Worm (Caenorhabditis elegans): Measurements from ENCODE around the gene T13C2.2.

Gene T13C2.2

DNA sequence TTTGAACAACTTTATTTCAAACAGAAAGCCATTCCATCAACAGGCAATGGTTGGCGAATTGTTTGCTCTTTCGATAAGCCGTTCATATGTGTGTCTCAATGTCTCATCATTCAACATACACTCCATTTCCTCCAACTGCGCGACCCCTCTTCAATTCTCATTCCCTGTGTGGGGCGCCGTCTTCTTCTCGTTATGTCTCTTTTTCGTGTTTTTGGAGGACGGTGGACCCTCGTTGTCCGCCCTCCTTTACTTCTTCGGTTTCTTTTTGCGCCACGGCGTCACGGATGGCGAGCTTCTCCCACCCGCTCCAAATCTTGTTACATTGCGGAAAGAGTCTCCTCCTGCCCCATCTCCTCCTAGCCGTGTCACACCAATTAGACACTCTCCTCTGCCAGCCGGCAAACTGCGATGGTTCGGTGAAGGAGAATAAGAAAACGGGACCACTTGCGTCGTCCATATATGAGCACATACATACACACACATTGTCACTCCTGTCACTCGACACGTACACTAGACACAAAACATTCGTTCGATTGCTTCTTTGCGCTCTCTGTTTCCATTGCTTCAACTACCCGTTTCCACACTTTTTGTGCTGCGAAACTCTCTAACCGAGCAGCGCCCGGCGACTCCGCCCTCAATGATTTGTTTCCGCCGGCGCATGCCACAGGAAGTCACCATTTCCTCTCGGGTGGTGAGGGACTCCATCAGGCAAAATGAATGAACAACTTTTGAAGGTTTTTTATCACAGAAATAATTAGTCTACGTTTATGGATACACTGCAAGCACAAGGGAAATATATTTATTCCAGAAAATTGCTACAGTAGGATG lies 36.3 kb downstream of the T13C2.2 start:
- peak; percentile 3 for TF ChIP-seq unc-55 (GFP tag; optimal IDR thresholded peaks at IDR 0.05)
- no peak for TF ChIP-seq nhr-77 (tag; optimal IDR thresholded peaks at IDR 0.05)
- no peak for TF ChIP-seq peb-1 (tag; optimal IDR thresholded peaks at IDR 0.05)
- TF ChIP-seq R02D3.7 (tag; optimal IDR thresholded peaks at IDR 0.05), result no peak
- no peak for TF ChIP-seq ztf-1 (GFP tag; conservative IDR thresholded peaks at IDR 0.05)
- peak; percentile 8 for TF ChIP-seq zag-1 (tag; optimal IDR thresholded peaks at IDR 0.05)
- no peak for TF ChIP-seq ceh-82 (tag; optimal IDR thresholded peaks at IDR 0.05)
- TF ChIP-seq ceh-16 (tag; optimal IDR thresholded peaks at IDR 0.05), result no peak
- no peak for TF ChIP-seq ama-1 (optimal IDR thresholded peaks at IDR 0.05)
- no peak for TF ChIP-seq ztf-4 (tag; optimal IDR thresholded peaks at IDR 0.05)
- TF ChIP-seq nhr-23 (tag; optimal IDR thresholded peaks at IDR 0.05), result no peak
- TF ChIP-seq nhr-25 (tag; optimal IDR thresholded peaks at IDR 0.05), result no peak
- no peak for TF ChIP-seq nhr-12 (tag; optimal IDR thresholded peaks at IDR 0.05)
- no peak for TF ChIP-seq nhr-10 (tag; optimal IDR thresholded peaks at IDR 0.05)
- TF ChIP-seq fos-1 (tag; optimal IDR thresholded peaks at IDR 0.05), result no peak
- TF ChIP-seq lsy-2 (tag; optimal IDR thresholded peaks at IDR 0.05), result no peak
- TF ChIP-seq blmp-1 (tag; optimal IDR thresholded peaks at IDR 0.05; ENCODE audit: insufficient read depth), result no peak
- TF ChIP-seq C34F6.9 (tag; optimal IDR thresholded peaks at IDR 0.05), result peak; percentile 14
- no peak for TF ChIP-seq snpc-4 (tag; optimal IDR thresholded peaks at IDR 0.05)
- TF ChIP-seq gmeb-1 (tag; optimal IDR thresholded peaks at IDR 0.05), result no peak
- no peak for TF ChIP-seq unc-62 (GFP tag; optimal IDR thresholded peaks at IDR 0.05)
- TF ChIP-seq F13H6.1 (tag; optimal IDR thresholded peaks at IDR 0.05), result no peak
- no peak for TF ChIP-seq Y55F3AM.14 (GFP tag; optimal IDR thresholded peaks at IDR 0.05)
- no peak for TF ChIP-seq sma-3 (GFP tag; optimal IDR thresholded peaks at IDR 0.05)
- no peak for TF ChIP-seq nhr-21 (tag; optimal IDR thresholded peaks at IDR 0.05)
- no peak for TF ChIP-seq skn-1 (tag; optimal IDR thresholded peaks at IDR 0.05)
- TF ChIP-seq nhr-11 (tag; optimal IDR thresholded peaks at IDR 0.05), result no peak
- TF ChIP-seq crh-2 (tag; optimal IDR thresholded peaks at IDR 0.05), result no peak
- TF ChIP-seq nhr-237 (tag; optimal IDR thresholded peaks at IDR 0.05), result no peak
- peak; percentile 38 for TF ChIP-seq sma-9 (GFP tag; optimal IDR thresholded peaks at IDR 0.05)
- TF ChIP-seq sma-9 (tag; optimal IDR thresholded peaks at IDR 0.05), result no peak
- no peak for TF ChIP-seq mab-5 (tag; optimal IDR thresholded peaks at IDR 0.05)
- no peak for TF ChIP-seq sem-4 (tag; optimal IDR thresholded peaks at IDR 0.05)

DNA sequence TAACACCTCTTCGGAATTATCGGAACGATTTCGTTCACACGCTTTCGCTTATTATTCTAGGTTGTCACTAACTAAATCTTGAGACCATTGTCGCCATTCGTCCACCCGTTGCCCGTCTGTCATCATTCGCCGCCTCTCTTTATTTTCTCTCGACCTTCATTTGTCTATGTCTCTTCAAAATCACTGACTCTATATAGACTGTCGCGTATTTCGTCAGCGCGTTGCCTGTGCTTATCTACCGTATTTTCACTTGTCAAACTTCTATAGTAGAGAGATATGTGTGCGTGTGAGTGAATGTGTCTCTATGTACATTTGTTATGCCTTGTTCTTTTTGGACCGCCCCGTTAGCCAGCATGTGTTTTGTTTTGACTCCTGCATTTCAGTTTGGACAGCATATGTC lies 37.1 kb downstream of the T13C2.2 start:
- TF ChIP-seq blmp-1 (tag; optimal IDR thresholded peaks at IDR 0.05; ENCODE audit: insufficient read depth) (peak; percentile 96), lsy-2 (tag; optimal IDR thresholded peaks at IDR 0.05) (peak in 1 of 2 experiments; percentile 48), nhr-25 (tag; optimal IDR thresholded peaks at IDR 0.05) (peak; percentile 71), nhr-77 (tag; optimal IDR thresholded peaks at IDR 0.05) (no peak), F13H6.1 (tag; optimal IDR thresholded peaks at IDR 0.05) (peak; percentile 36), fos-1 (tag; optimal IDR thresholded peaks at IDR 0.05) (peak; percentile 96), egl-27 (tag; optimal IDR thresholded peaks at IDR 0.05) (peak; percentile 12), ceh-16 (tag; optimal IDR thresholded peaks at IDR 0.05) (peak; percentile 52), snpc-4 (tag; optimal IDR thresholded peaks at IDR 0.05) (no peak), elt-1 (tag; optimal IDR thresholded peaks at IDR 0.05) (no peak), nhr-129 (tag; optimal IDR thresholded peaks at IDR 0.05) (peak; percentile 75), ceh-82 (tag; optimal IDR thresholded peaks at IDR 0.05) (no peak), sem-4 (tag; optimal IDR thresholded peaks at IDR 0.05) (peak; percentile 33), crh-2 (tag; optimal IDR thresholded peaks at IDR 0.05) (peak; percentile 41), sma-9 (GFP tag; optimal IDR thresholded peaks at IDR 0.05) (peak; percentile 73), sma-9 (tag; optimal IDR thresholded peaks at IDR 0.05) (no peak), dmd-4 (tag; optimal IDR thresholded peaks at IDR 0.05) (no peak), C34F6.9 (tag; optimal IDR thresholded peaks at IDR 0.05) (peak; percentile 30), sma-3 (GFP tag; optimal IDR thresholded peaks at IDR 0.05) (peak; percentile 59)

DNA sequence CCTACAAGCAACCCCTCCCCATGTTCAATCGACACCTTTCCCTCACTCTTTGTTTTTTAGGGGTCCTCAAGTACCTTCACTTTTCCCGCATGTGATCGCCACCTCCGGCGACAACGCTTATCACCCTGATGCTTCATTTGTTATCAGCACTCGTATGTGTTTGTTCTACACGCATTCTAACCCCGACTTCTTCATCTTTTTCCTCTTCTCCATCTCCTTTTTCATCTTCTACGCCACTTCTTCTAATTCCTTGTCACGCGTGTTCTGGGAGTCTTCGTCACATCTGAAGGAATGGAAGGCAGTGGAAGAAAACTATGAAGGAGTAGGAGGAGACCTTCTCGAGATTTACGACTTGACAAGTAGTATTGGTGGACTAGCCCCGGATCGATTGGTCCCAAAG lies 38.0 kb downstream of the T13C2.2 start:
- TF ChIP-seq mdl-1 (tag; optimal IDR thresholded peaks at IDR 0.05), result no peak
- TF ChIP-seq mab-5 (tag; optimal IDR thresholded peaks at IDR 0.05), result peak; percentile 61
- TF ChIP-seq aly-2 (tag; optimal IDR thresholded peaks at IDR 0.05), result no peak
- TF ChIP-seq Y55F3AM.14 (GFP tag; optimal IDR thresholded peaks at IDR 0.05), result no peak
- peak; percentile 3 for TF ChIP-seq blmp-1 (tag; optimal IDR thresholded peaks at IDR 0.05; ENCODE audit: insufficient read depth)
- TF ChIP-seq ztf-1 (GFP tag; conservative IDR thresholded peaks at IDR 0.05), result no peak
- peak; percentile 46 for TF ChIP-seq fos-1 (tag; optimal IDR thresholded peaks at IDR 0.05)
- no peak for TF ChIP-seq nhr-10 (tag; optimal IDR thresholded peaks at IDR 0.05)
- TF ChIP-seq egl-27 (tag; optimal IDR thresholded peaks at IDR 0.05), result peak; percentile 35
- no peak for TF ChIP-seq mbf-1 (tag; optimal IDR thresholded peaks at IDR 0.05)
- no peak for TF ChIP-seq crh-2 (tag; optimal IDR thresholded peaks at IDR 0.05)
- TF ChIP-seq snpc-4 (tag; optimal IDR thresholded peaks at IDR 0.05), result no peak
- peak; percentile 24 for TF ChIP-seq nhr-25 (tag; optimal IDR thresholded peaks at IDR 0.05)
- no peak for TF ChIP-seq lsy-2 (tag; optimal IDR thresholded peaks at IDR 0.05)
- no peak for TF ChIP-seq F13H6.1 (tag; optimal IDR thresholded peaks at IDR 0.05)
- TF ChIP-seq peb-1 (tag; optimal IDR thresholded peaks at IDR 0.05), result no peak
- TF ChIP-seq sma-9 (GFP tag; optimal IDR thresholded peaks at IDR 0.05), result peak; percentile 35
- TF ChIP-seq sma-9 (tag; optimal IDR thresholded peaks at IDR 0.05), result no peak
- no peak for TF ChIP-seq R02D3.7 (tag; optimal IDR thresholded peaks at IDR 0.05)
- peak; percentile 55 for TF ChIP-seq nhr-129 (tag; optimal IDR thresholded peaks at IDR 0.05)
- peak; percentile 30 for TF ChIP-seq nhr-21 (tag; optimal IDR thresholded peaks at IDR 0.05)
- no peak for TF ChIP-seq nhr-23 (tag; optimal IDR thresholded peaks at IDR 0.05)

Data from whole organism, L2 larva.